Worm (Caenorhabditis elegans) whole organism, L1 larva: Measurements from ENCODE around the gene K10C2.2.

Source experiments
- C04F5.9 ChIP-seq: sonication (generic microtip); optimal IDR thresholded peaks from 2 replicates; lab custom pipeline; 2016; ENCODE audit warnings: missing genetic modification characterization, missing compliant biosample characterization
- C34B4.2 ChIP-seq: sonication (generic microtip); optimal IDR thresholded peaks from 2 replicates; lab custom pipeline; 2017; ENCODE audit warnings: mild to moderate bottlenecking, missing genetic modification characterization, missing compliant biosample characterization
- F16B12.6 ChIP-seq: fragments of 150-350 bp; optimal IDR thresholded peaks from 2 replicates; lab custom pipeline; 2014; ENCODE audit warnings: missing biosample characterization, missing genetic modification characterization
- ceh-63 ChIP-seq: fragments of 200-800 bp; sonication (Bioruptor generic); optimal IDR thresholded peaks from 2 replicates; lab custom pipeline; 2018; ENCODE audit warnings: mild to moderate bottlenecking, missing genetic modification characterization, missing compliant biosample characterization
- ceh-8 ChIP-seq: fragments of 200-800 bp; sonication (Bioruptor generic); optimal IDR thresholded peaks from 2 replicates; lab custom pipeline; 2018; ENCODE audit warnings: mild to moderate bottlenecking, missing genetic modification characterization, moderate library complexity, missing compliant biosample characterization
- ces-1 ChIP-seq: fragments of 150-350 bp; optimal IDR thresholded peaks from 2 replicates; lab custom pipeline; 2014; ENCODE audit warnings: missing biosample characterization, missing genetic modification reagents, missing genetic modification characterization
- dpl-1 ChIP-seq, 3 experiments: fragments of 150-350 bp in 2 of 3; sonication (generic microtip) in 1 of 3; optimal IDR thresholded peaks; 2 replicates each; lab custom pipeline; 2014 to 2017; ENCODE audit warnings: missing biosample characterization in 3 of 3, missing genetic modification characterization in 3 of 3, missing genetic modification reagents in 3 of 3
- efl-1 ChIP-seq, 4 experiments: fragments of 150-350 bp; optimal IDR thresholded peaks in 3 of 4; peaks in 1 of 4; 1 replicate in 1 of 4; 2 replicates in 3 of 4; lab custom pipeline; 2014; ENCODE audit warnings: missing biosample characterization in 2 of 4, missing genetic modification characterization in 2 of 4, missing genetic modification reagents in 2 of 4
- egl-27 ChIP-seq, 2 experiments: fragments of 150-350 bp in 1 of 2; sonication (generic microtip); optimal IDR thresholded peaks; 3 replicates each; lab custom pipeline; 2017 to 2018; ENCODE audit warnings: missing biosample characterization in 2 of 2, missing genetic modification characterization in 2 of 2, missing genetic modification reagents in 2 of 2
- elt-2 ChIP-seq: sonication (generic microtip); optimal IDR thresholded peaks from 2 replicates; lab custom pipeline; 2016; ENCODE audit warnings: missing genetic modification characterization, mild to moderate bottlenecking, inconsistent platforms, missing compliant biosample characterization, missing genetic modification reagents
- elt-3 ChIP-seq, 6 experiments: fragments of 150-350 bp in 1 of 6; sonication (generic microtip); optimal IDR thresholded peaks; 2 replicates each; lab custom pipeline; 2017 to 2018; ENCODE audit warnings: missing biosample characterization in 6 of 6, missing genetic modification characterization in 6 of 6, inconsistent platforms in 1 of 6
- fkh-10 ChIP-seq: sonication (generic microtip); optimal IDR thresholded peaks from 2 replicates; lab custom pipeline; 2017; ENCODE audit warnings: missing biosample characterization, missing genetic modification reagents, missing genetic modification characterization
- fkh-4 ChIP-seq: sonication (generic microtip); optimal IDR thresholded peaks from 2 replicates; lab custom pipeline; 2016; ENCODE audit warnings: missing compliant biosample characterization, missing genetic modification characterization, borderline replicate concordance
- jun-1 ChIP-seq: fragments of 150-350 bp; optimal IDR thresholded peaks from 2 replicates; lab custom pipeline; 2014; ENCODE audit warnings: missing biosample characterization, missing genetic modification reagents, missing genetic modification characterization
- lin-39 ChIP-seq: fragments of 150-350 bp; optimal IDR thresholded peaks from 2 replicates; lab custom pipeline; 2014; ENCODE audit warnings: missing biosample characterization, missing genetic modification reagents, missing genetic modification characterization
- mef-2 ChIP-seq: fragments of 150-350 bp; optimal IDR thresholded peaks from 2 replicates; lab custom pipeline; 2014; ENCODE audit warnings: missing biosample characterization, missing genetic modification characterization
- mep-1 ChIP-seq: fragments of 150-350 bp; optimal IDR thresholded peaks from 2 replicates; lab custom pipeline; 2014; ENCODE audit warnings: missing biosample characterization, missing genetic modification characterization
- nhr-11 ChIP-seq: fragments of 150-350 bp; optimal IDR thresholded peaks from 2 replicates; lab custom pipeline; 2014; ENCODE audit warnings: missing biosample characterization, missing genetic modification characterization
- nhr-19 ChIP-seq: fragments of 200-800 bp; sonication (Bioruptor generic); conservative IDR thresholded peaks from 2 replicates; pipeline ENCODE4 v1.3.6; 2022; ENCODE audit warnings: missing genetic modification characterization, missing compliant biosample characterization
- nhr-28 ChIP-seq: fragments of 150-350 bp; optimal IDR thresholded peaks from 2 replicates; lab custom pipeline; 2014; ENCODE audit warnings: missing biosample characterization, missing genetic modification characterization
- nhr-71 ChIP-seq: sonication (generic microtip); optimal IDR thresholded peaks from 2 replicates; lab custom pipeline; 2016; ENCODE audit warnings: mild to moderate bottlenecking, missing genetic modification characterization, moderate library complexity, missing compliant biosample characterization
- rnt-1 ChIP-seq: sonication (generic microtip); optimal IDR thresholded peaks from 2 replicates; lab custom pipeline; 2016; ENCODE audit warnings: mild to moderate bottlenecking, missing genetic modification characterization, moderate library complexity, missing compliant biosample characterization
- snu-23 ChIP-seq: sonication (generic microtip); optimal IDR thresholded peaks from 2 replicates; lab custom pipeline; 2016; ENCODE audit warnings: missing genetic modification characterization, missing compliant biosample characterization
- sptf-1 ChIP-seq: fragments of 150-350 bp; optimal IDR thresholded peaks from 2 replicates; lab custom pipeline; 2014; ENCODE audit warnings: missing biosample characterization, missing genetic modification characterization
- tbx-2 ChIP-seq: sonication (generic microtip); optimal IDR thresholded peaks from 2 replicates; lab custom pipeline; 2016; ENCODE audit warnings: missing genetic modification characterization, missing compliant biosample characterization
- unc-98 ChIP-seq: fragments of 200-800 bp; sonication (Bioruptor generic); IDR thresholded peaks from 2 replicates; pipeline ENCODE4 v1.3.6; 2022; ENCODE audit warnings: missing genetic modification characterization, missing compliant biosample characterization
- vab-15 ChIP-seq: sonication (generic microtip); optimal IDR thresholded peaks from 2 replicates; lab custom pipeline; 2017; ENCODE audit warnings: missing genotype, mild to moderate bottlenecking, missing genetic modification characterization, missing compliant biosample characterization
- xbp-1 ChIP-seq: sonication (generic microtip); optimal IDR thresholded peaks from 2 replicates; lab custom pipeline; 2016; ENCODE audit warnings: missing genetic modification characterization, missing compliant biosample characterization
- zip-4 ChIP-seq: fragments of 200-800 bp; sonication (Bioruptor generic); optimal IDR thresholded peaks from 2 replicates; lab custom pipeline; 2018; ENCODE audit warnings: mild to moderate bottlenecking, missing genetic modification characterization, moderate library complexity, missing compliant biosample characterization

Gene K10C2.2

DNA sequence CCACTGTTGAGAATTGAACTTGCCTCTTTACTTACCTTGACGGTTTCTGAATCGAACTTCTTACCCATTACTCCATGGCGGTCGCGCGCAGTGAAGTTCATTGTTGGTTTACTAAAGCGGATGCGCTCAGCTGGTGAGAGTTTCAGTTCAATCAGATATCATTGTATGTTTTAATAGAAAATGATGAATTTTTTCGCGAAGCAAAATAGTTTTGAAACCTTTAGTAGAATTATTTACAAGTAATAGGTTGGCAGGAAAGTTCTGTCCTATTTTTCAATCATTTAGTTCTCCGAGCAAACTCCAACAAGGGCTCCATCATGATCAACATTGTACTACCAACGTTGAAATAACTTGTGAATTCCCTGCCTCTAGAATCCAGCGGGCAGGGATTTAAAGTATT, 33.9 kb upstream of the K10C2.2 start, which contains the start of gene C15B12.3:
TSS of gene C15B12.3 (minus strand) at position 101 of the 400 bp plus-strand sequence.
- TF ChIP-seq rnt-1 (tag; lab: Kevin White, UChicago) (no peak), xbp-1 (tag; lab: Kevin White, UChicago) (no peak), snu-23 (GFP tag; lab: Kevin White, UChicago) (no peak), dpl-1 (GFP tag; optimal IDR thresholded peaks at IDR 0.05; lab: Kevin White, UChicago) (no peak), ceh-63 (GFP tag; lab: Kevin White, UChicago) (no peak), sptf-1 (tag; lab: Kevin White, UChicago) (no peak), zip-4 (GFP tag; lab: Kevin White, UChicago) (no peak), vab-15 (tag; lab: Kevin White, UChicago) (no peak), C04F5.9 (tag; lab: Kevin White, UChicago) (no peak), efl-1 (optimal IDR thresholded peaks at IDR 0.05; lab: Kevin White, UChicago) (no peak), efl-1 (GFP tag; optimal IDR thresholded peaks at IDR 0.05 in 1 of 2; lab: Kevin White, UChicago) (no peak), tbx-2 (tag; lab: Kevin White, UChicago) (no peak), jun-1 (tag; lab: Kevin White, UChicago) (no peak), elt-2 (tag; lab: Kevin White, UChicago) (no peak), lin-39 (tag; lab: Kevin White, UChicago) (no peak), C34B4.2 (tag; lab: Kevin White, UChicago) (no peak), mef-2 (tag; lab: Kevin White, UChicago) (no peak), nhr-11 (tag; lab: Kevin White, UChicago) (no peak)

DNA sequence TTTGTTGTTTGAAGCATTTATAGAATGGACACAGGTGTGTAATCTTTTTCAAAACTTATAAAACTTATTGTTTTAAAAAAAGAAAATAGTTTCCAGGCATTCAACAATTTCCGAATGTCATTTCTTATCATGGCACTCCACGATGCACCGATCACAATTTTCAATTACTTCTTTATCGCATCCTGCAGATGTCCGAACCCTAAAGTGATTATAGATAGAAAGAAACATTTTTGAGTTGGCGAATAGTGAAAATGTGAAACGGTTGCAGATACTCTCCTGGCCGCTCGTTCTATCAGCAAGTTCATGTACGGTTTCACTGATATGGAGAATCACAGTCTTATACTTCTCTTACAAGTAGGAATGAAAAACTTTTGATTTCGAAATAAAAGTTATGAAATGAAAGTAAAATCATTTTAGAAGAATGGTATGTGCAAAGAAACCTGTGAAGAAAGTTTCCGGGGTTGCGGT, 29.4 kb upstream of the K10C2.2 start, which contains the start of gene C15B12.2:
TSS of gene C15B12.2 (plus strand) at position 418 of the 468 bp plus-strand sequence.
- TF ChIP-seq elt-2 (tag; lab: Kevin White, UChicago) (peak; percentile 72), unc-98 (GFP tag; lab: Robert Waterston, UW) (no peak)

DNA sequence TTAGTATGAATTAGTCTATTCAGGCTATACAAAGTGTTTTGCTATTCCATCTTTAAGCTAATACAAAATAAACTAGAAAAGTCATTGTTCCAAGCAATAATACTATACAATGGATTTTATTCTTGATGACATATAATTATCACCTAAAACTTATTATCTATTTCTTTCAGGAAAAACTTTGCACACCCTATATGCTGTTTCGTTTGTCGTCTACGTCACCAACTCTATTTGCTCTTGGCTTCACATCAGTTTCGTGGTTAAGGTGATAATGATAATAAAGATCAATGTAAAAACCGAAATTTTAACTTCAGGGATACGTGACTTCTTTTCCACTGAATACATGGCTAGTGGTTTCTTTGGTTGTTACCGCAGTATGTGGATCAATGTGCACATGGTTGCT, 28.9 kb upstream of the K10C2.2 start:
- TF ChIP-seq mep-1 (tag; lab: Kevin White, UChicago) (no peak), efl-1 (optimal IDR thresholded peaks at IDR 0.05; lab: Kevin White, UChicago) (no peak), efl-1 (GFP tag; optimal IDR thresholded peaks at IDR 0.05 in 1 of 2; lab: Kevin White, UChicago) (peak in 1 of 2 experiments; percentile 88), rnt-1 (tag; lab: Kevin White, UChicago) (no peak), vab-15 (tag; lab: Kevin White, UChicago) (no peak), lin-39 (tag; lab: Kevin White, UChicago) (no peak), fkh-4 (tag; lab: Kevin White, UChicago) (no peak)

DNA sequence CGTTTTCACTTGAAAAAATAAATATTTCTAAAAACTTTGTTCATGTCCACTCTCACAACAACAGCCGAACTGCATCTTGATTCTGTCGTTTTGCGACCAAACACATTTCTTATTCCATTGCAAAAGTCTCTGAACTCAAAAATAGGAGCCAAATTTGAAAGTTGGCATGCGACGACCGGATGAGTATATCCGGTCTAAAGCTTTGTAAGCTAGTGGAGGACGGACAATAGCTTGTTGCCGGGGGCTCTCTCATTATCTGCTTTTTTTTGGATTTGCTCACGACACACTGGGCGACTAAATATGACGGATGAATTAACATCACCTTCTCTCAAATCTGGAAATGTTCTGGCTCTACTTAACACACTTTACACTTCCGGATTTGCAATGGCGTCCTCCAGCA, 28.1 kb upstream of the K10C2.2 start, which contains the start of gene K04E7.1:
TSS of gene K04E7.1 (plus strand) at position 301 of the 400 bp plus-strand sequence.
- no peak for TF ChIP-seq elt-3 (tag; optimal IDR thresholded peaks at IDR 0.05; lab: Kevin White, UChicago)
- no peak for TF ChIP-seq zip-4 (GFP tag; lab: Kevin White, UChicago)
- no peak for TF ChIP-seq egl-27 (tag; optimal IDR thresholded peaks at IDR 0.05; lab: Kevin White, UChicago)
- no peak for TF ChIP-seq F16B12.6 (tag; lab: Kevin White, UChicago)
- TF ChIP-seq nhr-71 (tag; lab: Kevin White, UChicago), result no peak
- TF ChIP-seq, all 84 proteins: peak for 0

DNA sequence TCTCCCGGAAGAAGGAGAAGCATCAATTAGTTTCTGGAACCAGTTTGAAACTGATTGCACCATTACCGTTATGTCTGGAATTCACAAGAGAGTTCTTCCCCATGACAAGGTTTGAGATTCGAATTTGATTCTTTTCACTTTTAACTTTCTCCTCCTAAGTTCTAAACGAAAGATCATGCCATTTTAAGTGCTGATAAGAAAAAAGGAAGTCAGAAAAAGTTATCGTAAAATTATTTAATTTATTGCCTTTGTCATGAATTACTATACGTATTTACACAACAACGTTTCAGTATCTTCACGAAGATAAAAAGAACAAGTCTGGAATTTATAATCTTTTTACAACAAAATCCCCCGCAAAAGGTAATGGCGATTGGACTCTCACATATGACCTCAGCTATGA, 26.5 kb upstream of the K10C2.2 start:
- TF ChIP-seq nhr-28 (tag; lab: Kevin White, UChicago), result no peak

DNA sequence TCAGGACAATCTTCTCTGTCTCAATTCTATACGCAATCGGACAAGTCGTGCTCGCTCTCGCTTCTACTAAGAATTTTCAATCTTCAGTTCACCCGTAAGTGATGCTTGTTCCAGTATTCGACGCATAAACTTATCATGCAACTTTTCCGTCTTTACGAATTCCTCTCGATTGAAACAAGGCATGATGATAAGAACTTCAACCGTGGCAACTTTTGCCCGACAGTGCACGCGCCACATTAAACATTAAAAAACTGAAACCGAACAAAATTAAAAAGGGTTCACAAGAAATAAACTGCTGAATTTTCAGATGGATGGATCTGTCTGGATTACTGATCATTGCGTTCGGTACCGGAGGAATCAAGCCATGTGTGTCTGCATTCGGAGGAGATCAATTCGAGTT, 24.9 kb upstream of the K10C2.2 start:
- TF ChIP-seq fkh-10, result no peak
- no peak for TF ChIP-seq ceh-8
- no peak for TF ChIP-seq nhr-19 (GFP tag; lab: Robert Waterston, UW)
- no peak for TF ChIP-seq ces-1
